Worm (Caenorhabditis elegans) whole organism, early embryonic: ENCODE results near the gene W07G4.5.

Experiments
- B0310.2 ChIP-seq: sonication (generic microtip); optimal IDR thresholded peaks from 2 replicates; lab custom pipeline; 2016; ENCODE audit warnings: mild to moderate bottlenecking, missing genetic modification characterization, missing compliant biosample characterization
- F13C5.2 ChIP-seq: sonication (generic microtip); optimal IDR thresholded peaks from 2 replicates; lab custom pipeline; 2017; ENCODE audit warnings: mild to moderate bottlenecking, missing genetic modification characterization, inconsistent platforms, missing compliant biosample characterization
- aly-1 ChIP-seq: sonication (generic microtip); optimal IDR thresholded peaks from 2 replicates; lab custom pipeline; 2016; ENCODE audit warnings: missing genetic modification characterization, missing compliant biosample characterization
- ama-1 ChIP-seq: fragments of 150-350 bp; optimal IDR thresholded peaks from 2 replicates; lab custom pipeline; 2014
- ceh-13 ChIP-seq: fragments of 200-800 bp; sonication (Bioruptor generic); optimal IDR thresholded peaks from 2 replicates; lab custom pipeline; 2018; ENCODE audit warnings: mild to moderate bottlenecking, missing genetic modification characterization, missing compliant biosample characterization
- ceh-36 ChIP-seq: sonication (generic microtip); optimal IDR thresholded peaks from 2 replicates; lab custom pipeline; 2016; ENCODE audit warnings: missing genetic modification characterization, inconsistent platforms, missing compliant biosample characterization
- ets-7 ChIP-seq: sonication (generic microtip); optimal IDR thresholded peaks from 2 replicates; lab custom pipeline; 2016; ENCODE audit warnings: missing genotype, missing genetic modification characterization, missing compliant biosample characterization
- flt-1 ChIP-seq: fragments of 200-800 bp; sonication (Bioruptor generic); IDR thresholded peaks from 2 replicates; pipeline ENCODE4 v1.3.6; 2022; ENCODE audit warnings: missing genetic modification characterization, missing compliant biosample characterization
- hmbx-1 ChIP-seq: sonication (generic microtip); optimal IDR thresholded peaks from 2 replicates; lab custom pipeline; 2016; ENCODE audit warnings: mild to moderate bottlenecking, missing genetic modification characterization, missing compliant biosample characterization
- hmg-4 ChIP-seq: fragments of 200-800 bp; sonication (Bioruptor generic); optimal IDR thresholded peaks from 2 replicates; lab custom pipeline; 2018; ENCODE audit warnings: mild to moderate bottlenecking, missing genetic modification characterization, missing compliant biosample characterization
- hnd-1 ChIP-seq: sonication (generic microtip); optimal IDR thresholded peaks from 2 replicates; lab custom pipeline; 2016; ENCODE audit warnings: missing genetic modification characterization, missing compliant biosample characterization
- pes-1 ChIP-seq: fragments of 200-800 bp; sonication (Bioruptor generic); IDR thresholded peaks from 2 replicates; pipeline ENCODE4 v1.3.6; 2022; ENCODE audit warnings: missing genetic modification reagents, missing genetic modification characterization, missing compliant biosample characterization
- scrt-1 ChIP-seq: fragments of 200-800 bp; sonication (Bioruptor generic); IDR thresholded peaks from 2 replicates; pipeline ENCODE4 v1.3.6; 2022; ENCODE audit warnings: missing genetic modification characterization, missing compliant biosample characterization
- sea-1 ChIP-seq: fragments of 200-800 bp; sonication (Bioruptor generic); conservative IDR thresholded peaks from 2 replicates; pipeline ENCODE4 v1.3.6; 2022; ENCODE audit warnings: missing genetic modification characterization, missing compliant biosample characterization
- tbx-11 ChIP-seq: fragments of 200-800 bp; sonication (Bioruptor generic); IDR thresholded peaks from 2 replicates; pipeline ENCODE4 v1.3.6; 2022; ENCODE audit warnings: missing genetic modification characterization, missing compliant biosample characterization
- tbx-37 ChIP-seq: fragments of 200-800 bp; sonication (Bioruptor generic); conservative IDR thresholded peaks from 2 replicates; pipeline ENCODE4 v1.3.6; 2022; ENCODE audit warnings: missing genetic modification reagents, missing genetic modification characterization, missing compliant biosample characterization
- tra-4 ChIP-seq: sonication (generic microtip); optimal IDR thresholded peaks from 2 replicates; lab custom pipeline; 2017; ENCODE audit warnings: missing genetic modification characterization, missing compliant biosample characterization

Gene W07G4.5

DNA sequence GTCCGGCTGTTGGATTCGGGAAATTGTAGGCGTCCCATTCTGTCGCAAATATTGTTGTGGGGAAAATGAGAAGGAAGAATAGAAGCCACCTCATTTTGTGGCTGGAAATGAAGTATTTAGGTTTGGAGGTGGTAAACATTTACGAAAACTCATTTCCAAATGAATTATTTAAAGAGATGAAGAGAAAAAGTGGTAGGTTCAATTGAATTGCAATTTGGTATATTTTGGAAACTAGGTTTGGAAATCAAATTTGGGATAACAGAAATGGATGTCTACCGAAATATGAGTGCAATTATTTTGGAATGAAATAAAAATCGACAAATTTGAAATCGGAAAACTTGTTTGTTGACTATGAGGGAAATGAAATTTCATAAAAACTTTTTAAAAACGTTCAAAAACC, 39.0 kb upstream of the W07G4.5 start, which contains the start of gene F15B9.10:
Gene F15B9.10, minus strand, starts transcription at position 101 of the 400 bp plus-strand sequence.
- TF ChIP-seq aly-1 (tag; lab: Kevin White, UChicago) (no peak), tra-4 (tag; lab: Kevin White, UChicago) (no peak)

DNA sequence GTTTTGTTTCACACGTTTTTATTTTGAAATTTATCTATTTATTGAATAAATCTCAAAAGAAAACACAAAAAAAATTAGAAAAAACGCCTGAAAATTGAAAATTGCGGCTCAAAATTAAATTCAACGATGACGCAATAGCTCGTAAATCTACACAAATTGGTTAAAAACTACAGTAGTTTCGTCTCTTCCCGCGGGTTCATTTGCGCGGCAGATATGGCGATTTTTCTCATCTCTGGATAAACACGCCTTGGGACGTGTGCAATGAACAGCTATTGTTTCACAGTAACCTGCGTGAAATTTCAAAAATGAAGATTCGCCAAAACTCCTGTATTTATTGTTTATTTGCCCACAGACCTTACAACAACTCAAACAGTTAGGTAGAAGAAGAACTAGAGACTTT, 38.5 kb upstream of the W07G4.5 start:
- TF ChIP-seq flt-1 (GFP tag; lab: Robert Waterston, UW) = no peak
- no peak for TF ChIP-seq tbx-11 (GFP tag; lab: Robert Waterston, UW)
- no peak for TF ChIP-seq scrt-1 (GFP tag; lab: Robert Waterston, UW)
- no peak for TF ChIP-seq ceh-36
- TF ChIP-seq hmbx-1 (tag; lab: Kevin White, UChicago) = no peak
- no peak for TF ChIP-seq ets-7
- no peak for TF ChIP-seq hmg-4
- TF ChIP-seq sea-1 (GFP tag; lab: Robert Waterston, UW) = no peak
- no peak for TF ChIP-seq ama-1
- no peak for TF ChIP-seq aly-1 (tag; lab: Kevin White, UChicago)
- TF ChIP-seq F13C5.2 (tag; lab: Kevin White, UChicago) = no peak
- TF ChIP-seq tra-4 (tag; lab: Kevin White, UChicago) = no peak
- no peak for TF ChIP-seq tbx-37 (GFP tag; lab: Robert Waterston, UW)
- no peak for TF ChIP-seq pes-1
- TF ChIP-seq hnd-1 (tag; lab: Kevin White, UChicago) = no peak
- no peak for TF ChIP-seq ceh-13 (GFP tag; lab: Kevin White, UChicago)
- TF ChIP-seq B0310.2 (tag; lab: Kevin White, UChicago) = no peak

- TF ChIP-seq tbx-37 (GFP tag; lab: Robert Waterston, UW) (no peak), ceh-36 (no peak), ama-1 (no peak), flt-1 (GFP tag; lab: Robert Waterston, UW) (no peak), hmbx-1 (tag; lab: Kevin White, UChicago) (no peak), aly-1 (tag; lab: Kevin White, UChicago) (no peak)
Measured at ce11 chrV:13009843-13010242, 37.9 kb upstream of the W07G4.5 start.

DNA sequence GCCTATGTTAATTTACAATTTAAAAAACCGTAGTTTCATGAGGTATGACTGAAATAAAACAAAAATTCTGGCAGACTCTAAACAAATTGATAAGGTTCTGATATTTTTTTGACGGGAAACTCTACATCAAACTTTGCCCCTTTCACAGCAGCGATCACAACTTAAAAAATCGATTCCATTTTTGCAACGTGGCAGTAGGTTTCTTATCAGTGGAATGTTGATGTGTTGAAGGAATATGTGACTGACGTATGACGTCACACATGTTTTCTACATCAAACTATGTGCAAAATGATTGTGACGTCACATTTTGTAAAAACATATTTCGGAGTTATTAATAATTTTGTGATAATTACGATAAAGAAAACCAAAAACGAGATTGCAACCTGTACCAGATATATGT, 35.9 kb upstream of the W07G4.5 start:
- no peak for TF ChIP-seq ceh-13 (GFP tag; lab: Kevin White, UChicago)
- TF ChIP-seq scrt-1 (GFP tag; lab: Robert Waterston, UW) = no peak
- no peak for TF ChIP-seq hmbx-1 (tag; lab: Kevin White, UChicago)
- no peak for TF ChIP-seq ama-1
- TF ChIP-seq tbx-11 (GFP tag; lab: Robert Waterston, UW) = no peak
- no peak for TF ChIP-seq pes-1
- no peak for TF ChIP-seq hmg-4
- TF ChIP-seq flt-1 (GFP tag; lab: Robert Waterston, UW) = no peak
- no peak for TF ChIP-seq sea-1 (GFP tag; lab: Robert Waterston, UW)

DNA sequence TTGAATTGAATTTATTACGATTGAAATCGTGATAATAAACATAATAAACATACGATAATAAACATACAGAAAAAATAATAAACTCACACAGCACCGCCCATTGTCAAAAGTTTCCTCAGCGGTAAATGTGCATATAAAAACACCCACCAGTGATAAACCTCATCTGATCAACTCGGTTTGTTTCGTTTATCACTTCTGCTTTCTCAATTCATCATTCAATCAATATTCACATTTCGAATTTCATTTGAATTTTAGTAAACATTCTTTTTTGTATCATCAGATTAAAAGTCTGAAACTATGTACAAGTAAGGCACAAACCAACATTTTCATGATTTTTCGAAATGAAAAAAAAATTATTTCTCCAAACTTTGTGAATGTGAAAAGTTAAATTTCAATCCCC, 34.6 kb upstream of the W07G4.5 start, which contains the start of gene try-10:
Gene try-10, minus strand, starts transcription at position 101 of the 400 bp plus-strand sequence.
- TF ChIP-seq B0310.2 (tag; lab: Kevin White, UChicago) = no peak
- TF ChIP-seq flt-1 (GFP tag; lab: Robert Waterston, UW) = no peak
- TF ChIP-seq hmg-4 = no peak
- TF ChIP-seq tbx-11 (GFP tag; lab: Robert Waterston, UW) = no peak
- no peak for TF ChIP-seq ceh-13 (GFP tag; lab: Kevin White, UChicago)
- no peak for TF ChIP-seq F13C5.2 (tag; lab: Kevin White, UChicago)
- TF ChIP-seq ama-1 = no peak
- TF ChIP-seq aly-1 (tag; lab: Kevin White, UChicago) = no peak
- TF ChIP-seq tbx-37 (GFP tag; lab: Robert Waterston, UW) = no peak
- no peak for TF ChIP-seq hnd-1 (tag; lab: Kevin White, UChicago)
- TF ChIP-seq hmbx-1 (tag; lab: Kevin White, UChicago) = no peak
- TF ChIP-seq ets-7 = no peak
- TF ChIP-seq pes-1 = no peak
- no peak for TF ChIP-seq scrt-1 (GFP tag; lab: Robert Waterston, UW)
- no peak for TF ChIP-seq ceh-36

- no peak for TF ChIP-seq sea-1 (GFP tag; lab: Robert Waterston, UW)
- TF ChIP-seq tra-4 (tag; lab: Kevin White, UChicago) = no peak
- no peak for TF ChIP-seq ceh-13 (GFP tag; lab: Kevin White, UChicago)
- no peak for TF ChIP-seq tbx-37 (GFP tag; lab: Robert Waterston, UW)
- no peak for TF ChIP-seq hmg-4
- TF ChIP-seq F13C5.2 (tag; lab: Kevin White, UChicago) = no peak
- TF ChIP-seq hnd-1 (tag; lab: Kevin White, UChicago) = no peak
- TF ChIP-seq B0310.2 (tag; lab: Kevin White, UChicago) = no peak
- TF ChIP-seq hmbx-1 (tag; lab: Kevin White, UChicago) = no peak
- TF ChIP-seq ets-7 = no peak
- TF ChIP-seq pes-1 = no peak
- TF ChIP-seq tbx-11 (GFP tag; lab: Robert Waterston, UW) = no peak
- no peak for TF ChIP-seq scrt-1 (GFP tag; lab: Robert Waterston, UW)
- TF ChIP-seq flt-1 (GFP tag; lab: Robert Waterston, UW) = no peak
- no peak for TF ChIP-seq ama-1
- TF ChIP-seq ceh-36 = no peak
- no peak for TF ChIP-seq aly-1 (tag; lab: Kevin White, UChicago)
Measured at ce11 chrV:13013844-13014243, 33.9 kb upstream of the W07G4.5 start, which contains the start of gene F15B9.6. Gene F15B9.6 (plus strand): TSS chrV:13014144.

DNA sequence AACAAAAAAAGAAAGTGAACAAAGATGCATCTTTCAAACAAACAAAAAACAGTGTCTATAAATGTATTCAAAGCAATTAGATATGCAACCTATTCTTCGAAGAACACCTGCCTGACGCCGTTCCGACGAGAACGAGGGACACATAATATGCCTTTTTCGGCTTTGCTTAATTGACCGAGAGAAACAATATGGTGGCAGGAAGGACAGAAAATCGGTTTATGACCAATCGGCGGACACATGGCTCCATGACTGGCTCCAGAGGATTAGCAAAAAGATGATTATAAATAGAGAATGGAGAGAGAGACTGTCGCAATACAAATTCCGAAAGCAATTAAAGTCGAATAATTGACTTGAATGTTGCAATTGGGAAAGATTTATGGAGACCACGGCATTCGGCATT, 29.5 kb upstream of the W07G4.5 start:
- TF ChIP-seq pes-1 (no peak), B0310.2 (tag; lab: Kevin White, UChicago) (no peak), F13C5.2 (tag; lab: Kevin White, UChicago) (no peak), sea-1 (GFP tag; lab: Robert Waterston, UW) (no peak), ceh-36 (no peak)

- TF ChIP-seq hnd-1 (tag; lab: Kevin White, UChicago) = no peak
- no peak for TF ChIP-seq hmg-4
- no peak for TF ChIP-seq hmbx-1 (tag; lab: Kevin White, UChicago)
- TF ChIP-seq aly-1 (tag; lab: Kevin White, UChicago) = no peak
- no peak for TF ChIP-seq B0310.2 (tag; lab: Kevin White, UChicago)
Measured at ce11 chrV:13018761-13019160, 29.0 kb upstream of the W07G4.5 start, which contains the start of gene fmi-1. Gene fmi-1 (plus strand): TSS chrV:13019061.
